Fruit fly (Drosophila melanogaster) whole organism, pupa: ENCODE data around the gene CG8813.

Experiments used
- CG14655 ChIP-seq: fragments of 200-800 bp; sonication (Bioruptor generic); optimal IDR thresholded peaks from 3 replicates; lab custom pipeline; 2017; ENCODE audit warnings: mild to moderate bottlenecking, missing biosample characterization, missing genetic modification reagents, missing genetic modification characterization
- Pif1B ChIP-seq: fragments of 200-800 bp; sonication (Bioruptor generic); optimal IDR thresholded peaks from 3 replicates; lab custom pipeline; 2016; ENCODE audit warnings: missing biosample characterization, missing genetic modification characterization

dm6 chr2L:2840311-2840710 lies 29.1 kb upstream of the CG8813 start:
- TF ChIP-seq CG14655 (GFP tag; lab: Kevin White, UChicago): no peak
- TF ChIP-seq Pif1B (GFP tag; lab: Kevin White, UChicago): no peak
